Fruit fly (Drosophila melanogaster) whole organism, embryonic: ENCODE data around the gene CG44362.

Experiments
- CG13287 ChIP-seq: fragments of 200-800 bp; sonication (Bioruptor generic); IDR thresholded peaks from 2 replicates; pipeline ENCODE4 v1.3.6; 2022; ENCODE audit warnings: missing biosample characterization, missing genetic modification characterization; ENCODE audit not compliant: partially characterized antibody
- CG14710 ChIP-seq: fragments of 200-800 bp; sonication (Bioruptor generic); optimal IDR thresholded peaks from 3 replicates; lab custom pipeline; 2019; ENCODE audit warnings: missing biosample characterization, mild to moderate bottlenecking, missing genetic modification characterization, moderate library complexity
- CG14860 ChIP-seq: fragments of 200-800 bp; sonication (Bioruptor generic); IDR thresholded peaks from 3 replicates; pipeline ENCODE4 v1.3.6; 2022; ENCODE audit warnings: missing biosample characterization, missing genetic modification characterization; ENCODE audit not compliant: partially characterized antibody
- CG2202 ChIP-seq: fragments of 200-800 bp; sonication (Bioruptor generic); optimal IDR thresholded peaks from 2 replicates; lab custom pipeline; 2018; ENCODE audit warnings: missing biosample characterization, mild to moderate bottlenecking, missing genetic modification characterization
- CG2875 ChIP-seq: fragments of 200-800 bp; sonication (Bioruptor generic); optimal IDR thresholded peaks from 2 replicates; lab custom pipeline; 2017; ENCODE audit warnings: missing biosample characterization, mild to moderate bottlenecking, missing genetic modification characterization, missing genetic modification reagents
- CG3065 ChIP-seq: fragments of 200-800 bp; sonication (Bioruptor generic); optimal IDR thresholded peaks from 2 replicates; lab custom pipeline; 2016; ENCODE audit warnings: missing biosample characterization, missing genetic modification characterization
- CG9876 ChIP-seq: fragments of 200-800 bp; sonication (Bioruptor generic); optimal IDR thresholded peaks from 2 replicates; lab custom pipeline; 2016; ENCODE audit warnings: missing biosample characterization, missing genetic modification characterization
- MTF-1 ChIP-seq: fragments of 200-800 bp; sonication (Bioruptor generic); optimal IDR thresholded peaks from 2 replicates; lab custom pipeline; 2018; ENCODE audit warnings: missing biosample characterization, mild to moderate bottlenecking, missing genetic modification characterization, borderline replicate concordance
- Spps ChIP-seq: fragments of 200-800 bp; sonication (Bioruptor generic); optimal IDR thresholded peaks from 2 replicates; lab custom pipeline; 2018; ENCODE audit warnings: missing biosample characterization, mild to moderate bottlenecking, missing genetic modification characterization
- ash1 ChIP-seq: fragments of 200-800 bp; sonication (Bioruptor generic); optimal IDR thresholded peaks from 2 replicates; lab custom pipeline; 2018; ENCODE audit warnings: missing biosample characterization, mild to moderate bottlenecking, missing genetic modification characterization
- fd96Cb ChIP-seq: fragments of 200-800 bp; sonication (Bioruptor generic); optimal IDR thresholded peaks from 2 replicates; lab custom pipeline; 2018; ENCODE audit warnings: missing biosample characterization, mild to moderate bottlenecking, missing genetic modification characterization, moderate library complexity
- p53 ChIP-seq: fragments of 200-800 bp; sonication (Bioruptor generic); optimal IDR thresholded peaks from 2 replicates; lab custom pipeline; 2016; ENCODE audit warnings: missing biosample characterization, missing genetic modification characterization
- wor ChIP-seq: fragments of 200-800 bp; sonication (Bioruptor generic); IDR thresholded peaks from 2 replicates; pipeline ENCODE4 v1.3.6; 2022; ENCODE audit warnings: missing biosample characterization, missing genetic modification characterization
- zfh2 ChIP-seq: fragments of 200-800 bp; sonication (Bioruptor generic); optimal IDR thresholded peaks from 2 replicates; lab custom pipeline; 2016; ENCODE audit warnings: missing biosample characterization, missing genetic modification characterization

dm6 chr3L:11358733-11359132 is 38.6 kb upstream of the CG44362 start:
- no peak for TF ChIP-seq CG14710 (tag; lab: Kevin White, UChicago)
- no peak for TF ChIP-seq Spps (tag; lab: Kevin White, UChicago)
- no peak for TF ChIP-seq ash1 (GFP tag; lab: Kevin White, UChicago)
- no peak for TF ChIP-seq wor (GFP tag; lab: Robert Waterston, UW)
- no peak for TF ChIP-seq CG13287
- no peak for TF ChIP-seq CG9876 (GFP tag; lab: Kevin White, UChicago)
- TF ChIP-seq CG3065 = no peak
- no peak for TF ChIP-seq p53 (GFP tag; lab: Kevin White, UChicago)
- TF ChIP-seq fd96Cb (tag; lab: Kevin White, UChicago) = no peak
- TF ChIP-seq CG2202 = no peak
- TF ChIP-seq CG2875 = no peak
- TF ChIP-seq MTF-1 (GFP tag; lab: Kevin White, UChicago) = no peak
- TF ChIP-seq CG14860 (GFP tag; lab: Robert Waterston, UW) = no peak
- TF ChIP-seq zfh2 = no peak
